2 fruit fly cellular contexts compared by ENCODE assay signal in genomic region chr3R:10767526-10767925, dm6.
TF ChIP-seq lines count a peak whose summit lies in the region.

Gene TfIIFbeta, minus strand, starts transcription at chr3R:10767804.

- TF ChIP-seq CTCF in whole organism, embryonic (GFP tag; optimal IDR thresholded peaks at IDR 0.05; lab: Kevin White, UChicago): no peak

TF ChIP-seq in whole organism, embryonic, 481 proteins besides CTCF, POLR2A, EP300 and RAD21:
- peak; percentile 85 for TF ChIP-seq gfzf (GFP tag; optimal IDR thresholded peaks at IDR 0.05; lab: Kevin White, UChicago)
- peak; percentile 16 for TF ChIP-seq BEAF-32 (GFP tag; optimal IDR thresholded peaks at IDR 0.05; lab: Kevin White, UChicago)
- 0 out of 3 replicates have a peak, but pooled peaks have one; percentile 13 for TF ChIP-seq Dbx (GFP tag; IDR thresholded peaks at IDR 0.05; lab: Robert Waterston, UW)
- TF ChIP-seq MBD-R2 (GFP tag; IDR thresholded peaks at IDR 0.05; lab: Robert Waterston, UW): peak; percentile 67
- no peak for TF ChIP-seq CG6654 (GFP tag; optimal IDR thresholded peaks at IDR 0.05; lab: Kevin White, UChicago)
- peak; percentile 90 for TF ChIP-seq E2f2 (GFP tag; IDR thresholded peaks at IDR 0.05; lab: Robert Waterston, UW)
- peak; percentile 22 for TF ChIP-seq trem (tag; optimal IDR thresholded peaks at IDR 0.05; lab: Kevin White, UChicago)
- TF ChIP-seq CG9797 (GFP tag; optimal IDR thresholded peaks at IDR 0.05; lab: Kevin White, UChicago): peak; percentile 62
- no peak for TF ChIP-seq CG13894 (tag; optimal IDR thresholded peaks at IDR 0.05; lab: Kevin White, UChicago)
- no peak for TF ChIP-seq CG15514 (GFP tag; optimal IDR thresholded peaks at IDR 0.05; lab: Kevin White, UChicago)
- TF ChIP-seq TFAM (GFP tag; optimal IDR thresholded peaks at IDR 0.05; lab: Kevin White, UChicago): no peak
- no peak for TF ChIP-seq dmrt99B (tag; optimal IDR thresholded peaks at IDR 0.05; lab: Kevin White, UChicago)
- TF ChIP-seq CG4360 (GFP tag; IDR thresholded peaks at IDR 0.05; lab: Robert Waterston, UW): peak; percentile 97
- TF ChIP-seq Hr3 (GFP tag; optimal IDR thresholded peaks at IDR 0.05; lab: Kevin White, UChicago): no peak
- peak; percentile 62 for TF ChIP-seq MESR4 (GFP tag; optimal IDR thresholded peaks at IDR 0.05; lab: Kevin White, UChicago)
- peak; percentile 87 for TF ChIP-seq Dp (GFP tag; optimal IDR thresholded peaks at IDR 0.05; lab: Kevin White, UChicago)
- TF ChIP-seq CG9437 (GFP tag; optimal IDR thresholded peaks at IDR 0.05; lab: Kevin White, UChicago): no peak
- TF ChIP-seq CG4617 (GFP tag; optimal IDR thresholded peaks at IDR 0.05; lab: Kevin White, UChicago; ENCODE audit: borderline replicate concordance): peak; percentile 62
- TF ChIP-seq pzg (GFP tag; optimal IDR thresholded peaks at IDR 0.05; lab: Kevin White, UChicago): peak; percentile 50
- TF ChIP-seq hkb (optimal IDR thresholded peaks at IDR 0.05; lab: Kevin White, UChicago): no peak
- no peak for TF ChIP-seq hkb (GFP tag; IDR thresholded peaks at IDR 0.05; lab: Robert Waterston, UW)
- peak; percentile 7 for TF ChIP-seq CG10267 (tag; optimal IDR thresholded peaks at IDR 0.05; lab: Kevin White, UChicago)

TF ChIP-seq in whole organism, wandering third instar larva, 38 proteins besides CTCF, POLR2A, EP300 and RAD21:
- TF ChIP-seq HLH106 (tag; optimal IDR thresholded peaks at IDR 0.05; lab: Kevin White, UChicago) (no peak), sage (GFP tag; optimal IDR thresholded peaks at IDR 0.05; lab: Kevin White, UChicago) (peak; percentile 18), ey (GFP tag; optimal IDR thresholded peaks at IDR 0.05; lab: Kevin White, UChicago) (no peak)
